Worm (Caenorhabditis elegans): ENCODE results near the gene cpr-4.

DNA sequence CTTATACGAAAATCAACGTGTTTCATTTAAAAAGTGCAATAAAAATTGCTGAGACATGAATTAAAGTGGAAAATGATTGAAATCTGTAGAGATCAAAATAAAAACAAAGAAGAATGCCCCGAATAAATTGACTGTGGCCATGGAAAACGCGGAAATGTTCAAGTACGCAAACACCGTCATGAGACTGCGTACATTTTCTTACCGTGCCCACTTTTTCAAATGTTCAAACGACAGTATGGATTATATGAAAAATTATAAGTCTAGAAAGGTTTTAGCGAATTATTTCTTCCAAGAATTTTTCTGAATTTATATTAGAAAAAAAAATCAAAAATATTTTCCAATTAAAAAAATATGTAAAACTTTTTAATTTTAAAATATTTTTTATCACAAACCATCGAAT lies 3.0 kb upstream of the cpr-4 start:
- TF ChIP-seq nhr-237 (tag; optimal IDR thresholded peaks at IDR 0.05) = no peak
- TF ChIP-seq pha-4 (GFP tag; IDR thresholded peaks at IDR 0.05) = no peak
- TF ChIP-seq pha-4 (tag; optimal IDR thresholded peaks at IDR 0.05) = no peak
- no peak for TF ChIP-seq lin-39 (tag; optimal IDR thresholded peaks at IDR 0.05)
- TF ChIP-seq Y5F2A.4 (GFP tag; optimal IDR thresholded peaks at IDR 0.05) = no peak
- no peak for TF ChIP-seq aly-2 (tag; optimal IDR thresholded peaks at IDR 0.05)
